Worm (Caenorhabditis elegans): ENCODE data around the gene K02E11.6.

DNA sequence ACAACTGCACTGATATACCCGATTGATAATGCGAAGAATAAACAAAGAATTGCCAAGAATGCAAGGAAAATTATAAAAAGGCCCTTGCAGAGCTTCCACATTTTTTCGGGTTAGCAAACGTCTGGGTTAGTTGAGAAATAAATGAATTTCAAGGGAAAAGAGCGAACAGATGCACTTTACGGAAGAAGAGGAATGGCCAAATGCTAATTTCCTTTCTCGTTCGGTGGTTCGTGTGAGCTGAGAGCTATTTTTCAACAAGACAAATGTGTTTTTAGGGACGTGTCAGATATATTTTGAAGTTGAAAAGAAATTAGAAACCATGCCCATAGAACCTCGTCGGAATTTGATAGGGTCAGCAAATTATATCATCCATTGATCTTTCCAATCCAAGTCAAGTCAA, 12.2 kb downstream of the K02E11.6 start, which contains the start of gene F40G12.2:
- TF ChIP-seq lin-32 (GFP tag; optimal IDR thresholded peaks at IDR 0.05) (no peak), ces-1 (GFP tag; optimal IDR thresholded peaks at IDR 0.05) (no peak), nhr-28 (tag; optimal IDR thresholded peaks at IDR 0.05) (no peak), blmp-1 (tag; optimal IDR thresholded peaks at IDR 0.05) (no peak), snpc-4 (tag; optimal IDR thresholded peaks at IDR 0.05) (no peak), bed-3 (GFP tag; optimal IDR thresholded peaks at IDR 0.05) (no peak)
